Fruit fly (Drosophila melanogaster) whole organism, embryonic: ENCODE data around the gene TrpRS.

ENCODE experiments used
- Asciz ChIP-seq: fragments of 200-800 bp; sonication (Bioruptor generic); optimal IDR thresholded peaks from 2 replicates; lab custom pipeline; 2017; ENCODE audit warnings: missing biosample characterization, mild to moderate bottlenecking, missing genetic modification characterization, missing genetic modification reagents
- Bgb ChIP-seq: fragments of 200-800 bp; sonication (Bioruptor generic); IDR thresholded peaks from 2 replicates; pipeline ENCODE4 v1.3.6; 2022; ENCODE audit warnings: missing biosample characterization, missing genetic modification characterization; ENCODE audit not compliant: partially characterized antibody
- C15 ChIP-seq: fragments of 200-800 bp; sonication (Bioruptor generic); IDR thresholded peaks from 3 replicates; pipeline ENCODE4 v1.3.6; 2022; ENCODE audit warnings: missing biosample characterization, missing genetic modification characterization
- CG1024 ChIP-seq: fragments of 200-800 bp; sonication (Bioruptor generic); IDR thresholded peaks from 2 replicates; pipeline ENCODE4 v1.3.6; 2022; ENCODE audit warnings: missing biosample characterization, missing genetic modification characterization
- CG12769 ChIP-seq: fragments of 200-800 bp; sonication (Bioruptor generic); optimal IDR thresholded peaks from 2 replicates; lab custom pipeline; 2019; ENCODE audit warnings: missing biosample characterization, mild to moderate bottlenecking, missing genetic modification characterization, moderate library complexity
- CG12942 ChIP-seq: fragments of 200-800 bp; sonication (Bioruptor generic); optimal IDR thresholded peaks from 3 replicates; lab custom pipeline; 2016; ENCODE audit warnings: missing biosample characterization, missing genetic modification characterization
- CG13296 ChIP-seq: fragments of 200-800 bp; sonication (Bioruptor generic); optimal IDR thresholded peaks from 3 replicates; lab custom pipeline; 2018; ENCODE audit warnings: missing biosample characterization, mild to moderate bottlenecking, missing genetic modification characterization
- CG14014 ChIP-seq: fragments of 200-800 bp; sonication (Bioruptor generic); IDR thresholded peaks from 2 replicates; pipeline ENCODE4 v1.3.6; 2022; ENCODE audit warnings: missing biosample characterization, missing genetic modification characterization
- CG14050 ChIP-seq: fragments of 200-800 bp; sonication (Bioruptor generic); IDR thresholded peaks from 3 replicates; pipeline ENCODE4 v1.3.6; 2022; ENCODE audit warnings: missing biosample characterization, missing genetic modification characterization
- CG1602 ChIP-seq: fragments of 200-800 bp; sonication (Bioruptor generic); optimal IDR thresholded peaks from 3 replicates; lab custom pipeline; 2016; ENCODE audit warnings: missing biosample characterization, missing genetic modification characterization
- CG16779 ChIP-seq: fragments of 200-800 bp; sonication (Bioruptor generic); IDR thresholded peaks from 2 replicates; pipeline ENCODE4 v1.3.6; 2022; ENCODE audit warnings: missing biosample characterization, missing genetic modification characterization
- CG16863 ChIP-seq: fragments of 200-800 bp; sonication (Bioruptor generic); optimal IDR thresholded peaks from 3 replicates; lab custom pipeline; 2016; ENCODE audit warnings: missing biosample characterization, missing genetic modification characterization
- CG17612 ChIP-seq: fragments of 200-800 bp; sonication (Bioruptor generic); IDR thresholded peaks from 2 replicates; pipeline ENCODE4 v1.3.6; 2022; ENCODE audit warnings: missing biosample characterization, missing genetic modification characterization
- CG17912 ChIP-seq: fragments of 200-800 bp; sonication (Bioruptor generic); optimal IDR thresholded peaks from 2 replicates; lab custom pipeline; 2018; ENCODE audit warnings: missing biosample characterization, mild to moderate bottlenecking, missing genetic modification characterization
- CG18476 ChIP-seq: fragments of 200-800 bp; sonication (Bioruptor generic); optimal IDR thresholded peaks from 2 replicates; lab custom pipeline; 2016; ENCODE audit warnings: missing biosample characterization, mild to moderate bottlenecking, missing genetic modification characterization
- CG30431 ChIP-seq: fragments of 200-800 bp; sonication (Bioruptor generic); optimal IDR thresholded peaks from 2 replicates; lab custom pipeline; 2017; ENCODE audit warnings: missing biosample characterization, missing genetic modification characterization
- CG33213 ChIP-seq: fragments of 200-800 bp; sonication (Bioruptor generic); optimal IDR thresholded peaks from 3 replicates; lab custom pipeline; 2016; ENCODE audit warnings: missing biosample characterization, missing genetic modification characterization
- CG33557 ChIP-seq: fragments of 200-800 bp; sonication (Bioruptor generic); optimal IDR thresholded peaks from 2 replicates; lab custom pipeline; 2019; ENCODE audit warnings: missing biosample characterization, mild to moderate bottlenecking, missing genetic modification characterization, moderate library complexity
- CG4282 ChIP-seq: fragments of 200-800 bp; sonication (Bioruptor generic); optimal IDR thresholded peaks from 2 replicates; lab custom pipeline; 2016; ENCODE audit warnings: missing biosample characterization, missing genetic modification characterization
- CG6254 ChIP-seq: fragments of 200-800 bp; sonication (Bioruptor generic); optimal IDR thresholded peaks from 3 replicates; lab custom pipeline; 2017; ENCODE audit warnings: mild to moderate bottlenecking, missing biosample characterization, missing genetic modification reagents, missing genetic modification characterization
- CG9609 ChIP-seq: fragments of 200-800 bp; sonication (Bioruptor generic); optimal IDR thresholded peaks from 3 replicates; lab custom pipeline; 2016; ENCODE audit warnings: missing biosample characterization, missing genetic modification characterization
- Dll ChIP-seq: fragments of 200-800 bp; sonication (Bioruptor generic); IDR thresholded peaks from 4 replicates; pipeline ENCODE4 v1.3.6; 2022; ENCODE audit warnings: missing biosample characterization, missing genetic modification characterization; ENCODE audit not compliant: partially characterized antibody
- Doc2 ChIP-seq: fragments of 200-800 bp; sonication (Bioruptor generic); IDR thresholded peaks from 2 replicates; pipeline ENCODE4 v1.3.6; 2022; ENCODE audit warnings: missing biosample characterization, missing genetic modification characterization
- Dp ChIP-seq: fragments of 200-800 bp; sonication (Bioruptor generic); optimal IDR thresholded peaks from 2 replicates; lab custom pipeline; 2018; ENCODE audit warnings: missing biosample characterization, mild to moderate bottlenecking, missing genetic modification characterization, moderate library complexity
- Ets65A ChIP-seq: fragments of 200-800 bp; sonication (Bioruptor generic); peaks from one replicate; lab custom pipeline; 2016; ENCODE audit warnings: missing biosample characterization, missing genetic modification characterization
- Ets97D ChIP-seq: fragments of 200-800 bp; sonication (Bioruptor generic); optimal IDR thresholded peaks from 3 replicates; lab custom pipeline; 2016; ENCODE audit warnings: missing biosample characterization, missing genetic modification characterization
- Hr3 ChIP-seq: fragments of 200-800 bp; sonication (Bioruptor generic); optimal IDR thresholded peaks from 3 replicates; lab custom pipeline; 2016; ENCODE audit warnings: missing biosample characterization, missing genetic modification characterization
- Hsf ChIP-seq: fragments of 200-800 bp; sonication (Bioruptor generic); optimal IDR thresholded peaks from 3 replicates; lab custom pipeline; 2016; ENCODE audit warnings: missing biosample characterization, missing genetic modification characterization
- Lim3 ChIP-seq: fragments of 200-800 bp; sonication (Bioruptor generic); IDR thresholded peaks from 2 replicates; pipeline ENCODE4 v1.3.6; 2022; ENCODE audit warnings: missing biosample characterization, missing genetic modification characterization
- Mrtf ChIP-seq: fragments of 200-800 bp; sonication (Bioruptor generic); IDR thresholded peaks from 3 replicates; pipeline ENCODE4 v1.3.6; 2022; ENCODE audit warnings: missing biosample characterization, missing genetic modification characterization
- Poxn ChIP-seq: fragments of 200-800 bp; sonication (Bioruptor generic); IDR thresholded peaks from 2 replicates; pipeline ENCODE4 v1.3.6; 2022; ENCODE audit warnings: missing biosample characterization, missing genetic modification characterization
- Ravus ChIP-seq: fragments of 200-800 bp; sonication (Bioruptor generic); IDR thresholded peaks from 2 replicates; pipeline ENCODE4 v1.3.6; 2022; ENCODE audit warnings: missing biosample characterization, missing genetic modification characterization
- TFAM ChIP-seq: fragments of 200-800 bp; sonication (Bioruptor generic); optimal IDR thresholded peaks from 2 replicates; lab custom pipeline; 2017; ENCODE audit warnings: missing biosample characterization, missing genetic modification characterization, inconsistent platforms
- Usf ChIP-seq: fragments of 200-800 bp; sonication (Bioruptor generic); optimal IDR thresholded peaks from 2 replicates; lab custom pipeline; 2017; ENCODE audit warnings: missing genotype, missing biosample characterization, missing genetic modification characterization
- Xbp1 ChIP-seq: fragments of 200-800 bp; sonication (Bioruptor generic); optimal IDR thresholded peaks from 3 replicates; lab custom pipeline; 2016; ENCODE audit warnings: missing biosample characterization, mild to moderate bottlenecking, missing genetic modification characterization
- ab ChIP-seq: fragments of 200-800 bp; sonication (Bioruptor generic); optimal IDR thresholded peaks from 2 replicates; lab custom pipeline; 2016; ENCODE audit warnings: missing biosample characterization, missing genetic modification characterization
- ap ChIP-seq: fragments of 200-800 bp; sonication (Bioruptor generic); IDR thresholded peaks from 2 replicates; pipeline ENCODE4 v1.3.6; 2022; ENCODE audit warnings: missing biosample characterization, missing genetic modification characterization
- chm ChIP-seq: fragments of 200-800 bp; sonication (Bioruptor generic); IDR thresholded peaks from 2 replicates; pipeline ENCODE4 v1.3.6; 2022; ENCODE audit warnings: missing biosample characterization, missing genetic modification characterization
- crol ChIP-seq: fragments of 200-800 bp; sonication (Bioruptor generic); IDR thresholded peaks from 2 replicates; pipeline ENCODE4 v1.3.6; 2022; ENCODE audit warnings: missing biosample characterization, missing genetic modification characterization
- ems ChIP-seq: fragments of 200-800 bp; sonication (Bioruptor generic); optimal IDR thresholded peaks from 3 replicates; lab custom pipeline; 2016; ENCODE audit warnings: missing biosample characterization, missing genetic modification characterization
- fd64A ChIP-seq: fragments of 200-800 bp; sonication (Bioruptor generic); optimal IDR thresholded peaks from 3 replicates; lab custom pipeline; 2018; ENCODE audit warnings: missing biosample characterization, mild to moderate bottlenecking, missing genetic modification characterization
- fu2 ChIP-seq: fragments of 200-800 bp; sonication (Bioruptor generic); optimal IDR thresholded peaks from 2 replicates; lab custom pipeline; 2016; ENCODE audit warnings: missing biosample characterization, missing genetic modification characterization
- gt ChIP-seq: fragments of 200-800 bp; sonication (Bioruptor generic); IDR thresholded peaks from 2 replicates; pipeline ENCODE4 v1.3.6; 2022; ENCODE audit warnings: missing biosample characterization, missing genetic modification characterization
- her ChIP-seq: fragments of 200-800 bp; sonication (Bioruptor generic); optimal IDR thresholded peaks from 2 replicates; lab custom pipeline; 2016; ENCODE audit warnings: missing biosample characterization, missing genetic modification characterization
- kah ChIP-seq: fragments of 200-800 bp; sonication (Bioruptor generic); optimal IDR thresholded peaks from 2 replicates; lab custom pipeline; 2018; ENCODE audit warnings: missing biosample characterization, mild to moderate bottlenecking, missing genetic modification characterization
- lilli ChIP-seq: fragments of 200-800 bp; sonication (Bioruptor generic); optimal IDR thresholded peaks from 3 replicates; lab custom pipeline; 2016; ENCODE audit warnings: missing biosample characterization, missing genetic modification characterization
- pfk ChIP-seq: fragments of 200-800 bp; sonication (Bioruptor generic); optimal IDR thresholded peaks from 2 replicates; lab custom pipeline; 2018; ENCODE audit warnings: missing biosample characterization, mild to moderate bottlenecking, missing genetic modification characterization, moderate library complexity
- pzg ChIP-seq: fragments of 200-800 bp; sonication (Bioruptor generic); optimal IDR thresholded peaks from 3 replicates; lab custom pipeline; 2018; ENCODE audit warnings: missing biosample characterization, mild to moderate bottlenecking, missing genetic modification characterization, moderate library complexity
- sd ChIP-seq: fragments of 200-800 bp; sonication (Bioruptor generic); optimal IDR thresholded peaks from 3 replicates; lab custom pipeline; 2018; ENCODE audit warnings: missing biosample characterization, mild to moderate bottlenecking, missing genetic modification characterization, moderate library complexity
- sima ChIP-seq: fragments of 200-800 bp; sonication (Bioruptor generic); optimal IDR thresholded peaks from 2 replicates; lab custom pipeline; 2016; ENCODE audit warnings: missing biosample characterization, missing genetic modification characterization
- ssp ChIP-seq: fragments of 200-800 bp; sonication (Bioruptor generic); IDR thresholded peaks from 2 replicates; pipeline ENCODE4 v1.3.6; 2022; ENCODE audit warnings: missing biosample characterization, missing genetic modification characterization
- z ChIP-seq: fragments of 200-800 bp; sonication (Bioruptor generic); IDR thresholded peaks from 3 replicates; pipeline ENCODE4 v1.3.6; 2022; ENCODE audit warnings: missing biosample characterization, missing genetic modification characterization
- zen2 ChIP-seq: fragments of 200-800 bp; sonication (Bioruptor generic); IDR thresholded peaks from 3 replicates; pipeline ENCODE4 v1.3.6; 2022; ENCODE audit warnings: missing biosample characterization, missing genetic modification characterization; ENCODE audit not compliant: partially characterized antibody

Gene TrpRS

dm6 chr3R:9239941-9240400 is 26.7 kb downstream of the TrpRS start (continued):
- TF ChIP-seq Poxn (GFP tag; lab: Robert Waterston, UW) (no peak), CG4282 (GFP tag; lab: Kevin White, UChicago) (peak; percentile 33), fu2 (no peak), CG17912 (no peak), ap (GFP tag; lab: Robert Waterston, UW) (no peak), CG12942 (GFP tag; lab: Kevin White, UChicago) (no peak), CG30431 (GFP tag; lab: Kevin White, UChicago) (no peak), CG18476 (GFP tag; lab: Kevin White, UChicago) (no peak), kah (no peak), CG16863 (no peak), C15 (GFP tag; lab: Robert Waterston, UW) (no peak), Ets97D (GFP tag; lab: Kevin White, UChicago) (peak; percentile 55), Lim3 (GFP tag; lab: Robert Waterston, UW) (no peak), lilli (GFP tag; lab: Kevin White, UChicago) (peak; percentile 2), CG17612 (GFP tag; lab: Robert Waterston, UW) (no peak), sima (GFP tag; lab: Kevin White, UChicago) (no peak), Asciz (GFP tag; lab: Kevin White, UChicago) (no peak), Dp (GFP tag; lab: Kevin White, UChicago) (peak; percentile 80), CG1602 (GFP tag; lab: Kevin White, UChicago) (no peak), crol (GFP tag; lab: Robert Waterston, UW) (no peak), CG12769 (no peak), CG14050 (GFP tag; lab: Robert Waterston, UW) (no peak), CG6254 (GFP tag; lab: Kevin White, UChicago) (no peak), CG33213 (GFP tag; lab: Kevin White, UChicago) (peak; percentile 27), Ravus (GFP tag; lab: Robert Waterston, UW) (no peak), Hsf (GFP tag; lab: Kevin White, UChicago) (no peak), her (no peak), CG33557 (GFP tag; lab: Kevin White, UChicago) (no peak), pfk (GFP tag; lab: Kevin White, UChicago) (no peak), zen2 (GFP tag; lab: Robert Waterston, UW) (peak; percentile 78; the same call in 2 of the 3 replicates), ab (no peak), chm (no peak), fd64A (GFP tag; lab: Kevin White, UChicago) (no peak), Mrtf (GFP tag; lab: Robert Waterston, UW) (no peak), CG16779 (GFP tag; lab: Robert Waterston, UW) (no peak), Bgb (GFP tag; lab: Robert Waterston, UW) (peak; percentile 86), sd (tag; lab: Kevin White, UChicago) (no peak), CG14014 (no peak), ems (no peak), CG13296 (GFP tag; lab: Kevin White, UChicago) (no peak), Xbp1 (GFP tag; lab: Kevin White, UChicago) (no peak), z (no peak), gt (no peak), Usf (no peak), TFAM (GFP tag; lab: Kevin White, UChicago) (no peak), CG9609 (GFP tag; lab: Kevin White, UChicago) (no peak), pzg (GFP tag; lab: Kevin White, UChicago) (peak; percentile 50), Dll (peak; percentile 86), Doc2 (GFP tag; lab: Robert Waterston, UW) (no peak), Hr3 (GFP tag; lab: Kevin White, UChicago) (no peak), CG1024 (GFP tag; lab: Robert Waterston, UW) (no peak), ssp (GFP tag; lab: Robert Waterston, UW) (no peak), Ets65A (no peak)
